Fruit fly (Drosophila melanogaster): ENCODE measurements around the gene CG14435.

The CG14435 gene

DNA sequence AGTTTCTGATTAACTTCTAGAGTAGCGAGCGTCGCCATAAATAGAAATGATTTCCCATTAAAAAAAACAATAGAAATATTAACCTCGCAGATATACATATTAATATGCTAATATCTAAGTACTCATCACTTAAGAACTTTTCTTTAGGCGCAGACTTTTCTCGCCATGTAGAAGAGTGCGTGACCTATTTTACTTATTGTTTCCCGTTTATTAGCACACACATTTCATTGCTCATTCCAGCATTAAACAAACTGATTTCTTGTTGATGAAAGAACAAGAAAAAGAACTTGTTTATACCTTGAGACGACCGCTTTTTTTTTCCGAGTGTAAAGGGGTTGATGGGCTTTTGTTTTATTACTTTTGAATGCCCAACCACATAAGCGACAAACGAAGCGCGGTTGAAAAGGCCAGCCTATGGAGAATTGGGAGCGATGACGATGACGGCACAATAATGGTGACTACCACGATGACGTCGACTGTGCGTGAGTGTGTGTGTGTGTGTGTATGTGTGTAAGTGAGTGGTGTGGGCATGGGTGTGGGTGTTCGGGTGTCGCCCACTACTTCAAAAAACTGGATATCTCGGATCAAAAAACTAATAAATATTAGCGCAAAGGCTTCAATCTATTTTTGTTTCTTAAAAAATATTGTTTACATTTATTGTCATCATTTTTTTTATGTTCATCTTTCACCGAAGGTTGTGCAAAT, 47.6 kb downstream of the CG14435 start:
- TF ChIP-seq cato (GFP tag; optimal IDR thresholded peaks at IDR 0.05; ENCODE audit: borderline replicate concordance) (no peak), eyg (GFP tag; optimal IDR thresholded peaks at IDR 0.05) (no peak), Ets65A (GFP tag) (no peak), ranshi (GFP tag; IDR thresholded peaks at IDR 0.05) (no peak), MESR4 (GFP tag; optimal IDR thresholded peaks at IDR 0.05) (no peak), kni (GFP tag; optimal IDR thresholded peaks at IDR 0.05) (peak; percentile 3), BEAF-32 (GFP tag; optimal IDR thresholded peaks at IDR 0.05) (no peak), CG6689 (GFP tag; IDR thresholded peaks at IDR 0.05) (0 out of 2 replicates have a peak, but pooled peaks have one; percentile 10), Hr39 (optimal IDR thresholded peaks at IDR 0.05) (no peak), CG12071 (GFP tag; optimal IDR thresholded peaks at IDR 0.05) (no peak), CG18476 (GFP tag; optimal IDR thresholded peaks at IDR 0.05) (no peak), CoRest (tag; optimal IDR thresholded peaks at IDR 0.05) (peak; percentile 43), CG7839 (tag; optimal IDR thresholded peaks at IDR 0.05) (peak; percentile 9), sens (GFP tag) (peak; percentile 70), Fer1 (GFP tag; optimal IDR thresholded peaks at IDR 0.05) (no peak), sna (GFP tag; IDR thresholded peaks at IDR 0.05; ENCODE audit: partially characterized antibody) (no peak), Sin3A (optimal IDR thresholded peaks at IDR 0.05) (no peak), fu2 (GFP tag; optimal IDR thresholded peaks at IDR 0.05) (no peak), tin (GFP tag; optimal IDR thresholded peaks at IDR 0.05) (no peak), shn (GFP tag; optimal IDR thresholded peaks at IDR 0.05) (no peak), hbn (GFP tag; IDR thresholded peaks at IDR 0.05; ENCODE audit: partially characterized antibody) (no peak), cwo (GFP tag; optimal IDR thresholded peaks at IDR 0.05) (peak; percentile 21), C15 (GFP tag; IDR thresholded peaks at IDR 0.05) (no peak), CG14050 (GFP tag; IDR thresholded peaks at IDR 0.05) (no peak), Aef1 (GFP tag; IDR thresholded peaks at IDR 0.05) (no peak), Med (GFP tag) (peak; percentile 80), CG33213 (GFP tag; optimal IDR thresholded peaks at IDR 0.05) (no peak), NK7.1 (GFP tag; optimal IDR thresholded peaks at IDR 0.05) (peak; percentile 40), CG2116 (GFP tag; optimal IDR thresholded peaks at IDR 0.05) (no peak), Lim3 (GFP tag; IDR thresholded peaks at IDR 0.05) (no peak), CG18764 (GFP tag; optimal IDR thresholded peaks at IDR 0.05) (no peak), CG34422 (GFP tag; IDR thresholded peaks at IDR 0.05) (no peak), fd3F (GFP tag; optimal IDR thresholded peaks at IDR 0.05) (no peak), fd102C (GFP tag; optimal IDR thresholded peaks at IDR 0.05) (no peak), CG17802 (tag; optimal IDR thresholded peaks at IDR 0.05) (no peak), Gug (GFP tag; IDR thresholded peaks at IDR 0.05) (no peak; the same call in 3 of the 4 replicates), bsh (GFP tag; optimal IDR thresholded peaks at IDR 0.05) (no peak), gfzf (GFP tag; optimal IDR thresholded peaks at IDR 0.05) (no peak), CG4730 (GFP tag; IDR thresholded peaks at IDR 0.05) (no peak), Neu2 (GFP tag; optimal IDR thresholded peaks at IDR 0.05; ENCODE audit: borderline replicate concordance) (no peak), CG30020 (tag; optimal IDR thresholded peaks at IDR 0.05) (no peak), Ada2b (GFP tag; IDR thresholded peaks at IDR 0.05) (no peak), CG4360 (GFP tag; IDR thresholded peaks at IDR 0.05) (no peak), Spps (tag; optimal IDR thresholded peaks at IDR 0.05) (no peak), CG13624 (GFP tag; optimal IDR thresholded peaks at IDR 0.05) (peak; percentile 43), CG10979 (tag; optimal IDR thresholded peaks at IDR 0.05) (no peak), Jarid2 (GFP tag; optimal IDR thresholded peaks at IDR 0.05) (no peak), CG9437 (GFP tag; optimal IDR thresholded peaks at IDR 0.05) (peak; percentile 15), chm (GFP tag; IDR thresholded peaks at IDR 0.05) (no peak; the same call in 1 of the 2 replicates), Awh (GFP tag; IDR thresholded peaks at IDR 0.05) (no peak), mirr (GFP tag; optimal IDR thresholded peaks at IDR 0.05) (no peak), CTCF (GFP tag; optimal IDR thresholded peaks at IDR 0.05) (no peak)

Measured in whole organism, embryonic.